Fruit fly (Drosophila melanogaster) whole organism, wandering third instar larva: ENCODE measurements around the gene CHES-1-like.

Experiments used
- Abd-B ChIP-seq: fragments of >200 bp; optimal IDR thresholded peaks from 2 replicates; lab custom pipeline; 2017; ENCODE audit warnings: missing biosample characterization, missing genetic modification characterization
- CG32264 ChIP-seq: fragments of 200-800 bp; sonication (Bioruptor generic); optimal IDR thresholded peaks from 2 replicates; lab custom pipeline; 2016; ENCODE audit warnings: missing biosample characterization, missing genetic modification characterization
- CG9705 ChIP-seq: fragments of 200-800 bp; sonication (Bioruptor generic); optimal IDR thresholded peaks from 2 replicates; lab custom pipeline; 2018; ENCODE audit warnings: missing biosample characterization, mild to moderate bottlenecking, missing genetic modification characterization
- CrebA ChIP-seq: fragments of 200-800 bp; sonication (Bioruptor generic); optimal IDR thresholded peaks from 2 replicates; lab custom pipeline; 2016; ENCODE audit warnings: missing biosample characterization, mild to moderate bottlenecking, missing genetic modification characterization, borderline replicate concordance
- Dfd ChIP-seq: fragments of >200 bp; optimal IDR thresholded peaks from 2 replicates; lab custom pipeline; 2017; ENCODE audit warnings: missing biosample characterization, missing genetic modification characterization
- Dif ChIP-seq: fragments of 200-275, 200-300 bp; sonication (Bioruptor generic); optimal IDR thresholded peaks from 2 replicates; lab custom pipeline; 2018; ENCODE audit warnings: missing biosample characterization, missing genetic modification characterization; ENCODE audit not compliant: partially characterized antibody
- GATAd ChIP-seq: sonication (Bioruptor generic); optimal IDR thresholded peaks from 2 replicates; lab custom pipeline; 2016; ENCODE audit warnings: missing biosample characterization, missing genetic modification characterization
- HLH106 ChIP-seq: fragments of 200-800 bp; optimal IDR thresholded peaks from 3 replicates; lab custom pipeline; 2019; ENCODE audit warnings: missing biosample characterization, mild to moderate bottlenecking, missing genetic modification characterization, moderate library complexity
- Hnf4 ChIP-seq: fragments of 200-800 bp; sonication (Bioruptor generic); optimal IDR thresholded peaks from 2 replicates; lab custom pipeline; 2016; ENCODE audit warnings: missing biosample characterization, mild to moderate bottlenecking, missing genetic modification characterization
- Hr78 ChIP-seq: fragments of >200 bp; optimal IDR thresholded peaks from 2 replicates; lab custom pipeline; 2017; ENCODE audit warnings: missing biosample characterization, missing genetic modification characterization
- Jra ChIP-seq: sonication (Bioruptor generic); optimal IDR thresholded peaks from 2 replicates; lab custom pipeline; 2016; ENCODE audit warnings: missing biosample characterization, missing genetic modification characterization
- Mio ChIP-seq: sonication (Bioruptor generic); optimal IDR thresholded peaks from 2 replicates; lab custom pipeline; 2016; ENCODE audit warnings: missing biosample characterization, missing genetic modification characterization
- Myc ChIP-seq: fragments of >200 bp; optimal IDR thresholded peaks from 2 replicates; lab custom pipeline; 2017
- N ChIP-seq: fragments of >200 bp; optimal IDR thresholded peaks from 2 replicates; lab custom pipeline; 2018; ENCODE audit warnings: missing biosample characterization, missing external identifiers, missing genetic modification characterization
- OdsH ChIP-seq: fragments of 200-800 bp; sonication (Bioruptor generic); optimal IDR thresholded peaks from 2 replicates; lab custom pipeline; 2016; ENCODE audit warnings: missing biosample characterization, mild to moderate bottlenecking, missing genetic modification characterization
- Rel ChIP-seq, 2 experiments: fragments of 200-800 bp; sonication (Bioruptor generic) in 1 of 2; optimal IDR thresholded peaks; 2 replicates in 1 of 2; 3 replicates in 1 of 2; lab custom pipeline; 2016 to 2019; ENCODE audit warnings: mild to moderate bottlenecking in 2 of 2, missing biosample characterization in 2 of 2, missing genetic modification characterization in 2 of 2, moderate library complexity in 1 of 2
- Sp1 ChIP-seq: fragments of 200-800 bp; sonication (Bioruptor generic); optimal IDR thresholded peaks from 3 replicates; lab custom pipeline; 2019; ENCODE audit warnings: missing biosample characterization, mild to moderate bottlenecking, missing genetic modification characterization, moderate library complexity
- Vsx2 ChIP-seq: fragments of 200-300, 225-300 bp; sonication (Bioruptor generic); optimal IDR thresholded peaks from 2 replicates; lab custom pipeline; 2018; ENCODE audit warnings: missing biosample characterization, missing genetic modification characterization; ENCODE audit not compliant: partially characterized antibody
- br ChIP-seq: fragments of 200-800 bp; sonication (Bioruptor generic); optimal IDR thresholded peaks from 2 replicates; lab custom pipeline; 2016; ENCODE audit warnings: missing biosample characterization, missing genetic modification characterization
- brk ChIP-seq: fragments of 200-800 bp; sonication (Bioruptor generic); optimal IDR thresholded peaks from 2 replicates; lab custom pipeline; 2016; ENCODE audit warnings: missing biosample characterization, mild to moderate bottlenecking, missing genetic modification characterization
- dsf ChIP-seq: sonication (Bioruptor generic); optimal IDR thresholded peaks from 2 replicates; lab custom pipeline; 2016; ENCODE audit warnings: missing biosample characterization, missing genetic modification characterization, borderline replicate concordance
- ey ChIP-seq: fragments of 200-800 bp; sonication (Bioruptor generic); optimal IDR thresholded peaks from 2 replicates; lab custom pipeline; 2016; ENCODE audit warnings: missing biosample characterization, missing genetic modification characterization
- foxo ChIP-seq, 2 experiments: fragments of 200-800 bp; sonication (Bioruptor generic); optimal IDR thresholded peaks; 2 replicates in 1 of 2; 3 replicates in 1 of 2; lab custom pipeline; 2016 to 2017; ENCODE audit warnings: missing biosample characterization in 2 of 2, missing genetic modification characterization in 2 of 2
- fru ChIP-seq: fragments of 200-800 bp; sonication (Bioruptor generic); optimal IDR thresholded peaks from 3 replicates; lab custom pipeline; 2016; ENCODE audit warnings: missing biosample characterization, mild to moderate bottlenecking, missing genetic modification characterization
- h ChIP-seq: fragments of 200-800 bp; sonication (Bioruptor generic); optimal IDR thresholded peaks from 3 replicates; lab custom pipeline; 2016; ENCODE audit warnings: missing biosample characterization, mild to moderate bottlenecking, missing genetic modification characterization
- jim ChIP-seq: fragments of 175-275, 200-325 bp; sonication (Bioruptor generic); optimal IDR thresholded peaks from 2 replicates; lab custom pipeline; 2016; ENCODE audit warnings: missing biosample characterization, mild to moderate bottlenecking, missing genetic modification characterization
- pan ChIP-seq: fragments of >200 bp; optimal IDR thresholded peaks from 2 replicates; lab custom pipeline; 2017
- psq ChIP-seq: fragments of 200-800 bp; sonication (Bioruptor generic); optimal IDR thresholded peaks from 3 replicates; lab custom pipeline; 2017; ENCODE audit warnings: missing biosample characterization, mild to moderate bottlenecking, missing genetic modification characterization, moderate library complexity
- rgr ChIP-seq: fragments of 200-800 bp; sonication (Bioruptor generic); optimal IDR thresholded peaks from 3 replicates; lab custom pipeline; 2016; ENCODE audit warnings: missing biosample characterization, mild to moderate bottlenecking, missing genetic modification characterization
- sage ChIP-seq: fragments of 200-800 bp; sonication (Bioruptor generic); optimal IDR thresholded peaks from 2 replicates; lab custom pipeline; 2016; ENCODE audit warnings: missing biosample characterization, mild to moderate bottlenecking, missing genetic modification characterization
- tai ChIP-seq: sonication (Bioruptor generic); optimal IDR thresholded peaks from 2 replicates; lab custom pipeline; 2016; ENCODE audit warnings: missing biosample characterization, missing genetic modification characterization
- usp ChIP-seq: fragments of >200 bp; optimal IDR thresholded peaks from 2 replicates; lab custom pipeline; 2017; ENCODE audit warnings: missing biosample characterization, missing genetic modification characterization
- woc ChIP-seq: sonication (Bioruptor generic); optimal IDR thresholded peaks from 2 replicates; lab custom pipeline; 2016; ENCODE audit warnings: missing biosample characterization, mild to moderate bottlenecking, missing genetic modification characterization

Gene CHES-1-like

DNA sequence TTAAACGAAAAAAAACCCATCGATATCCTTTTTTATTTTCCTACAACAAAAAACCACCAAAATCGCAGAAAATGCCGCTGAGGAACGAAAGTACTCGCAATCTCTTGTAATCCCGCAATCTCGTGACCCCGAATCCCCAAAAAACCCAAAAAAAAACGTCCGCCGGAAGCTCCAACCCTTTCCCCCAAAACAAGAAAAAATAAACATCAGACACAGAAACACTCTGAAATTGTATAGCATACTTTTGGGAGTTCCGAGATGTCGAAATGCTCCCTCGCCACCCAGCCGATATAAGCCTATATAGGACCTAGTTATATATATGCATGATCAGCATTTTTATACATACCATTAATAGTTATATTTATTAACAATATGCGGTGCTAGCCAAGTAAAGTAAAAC, 32.3 kb downstream of the CHES-1-like start:
- TF ChIP-seq CG32264 (GFP tag; lab: Kevin White, UChicago) (no peak), Abd-B (no peak), N (no peak), GATAd (GFP tag; lab: Kevin White, UChicago) (no peak), Rel (GFP tag; optimal IDR thresholded peaks at IDR 0.05; lab: Kevin White, UChicago) (no peak), Rel (tag; optimal IDR thresholded peaks at IDR 0.05; lab: Kevin White, UChicago) (no peak)

- no peak for TF ChIP-seq sage (GFP tag; lab: Kevin White, UChicago)
- TF ChIP-seq CrebA (GFP tag; lab: Kevin White, UChicago) = no peak
- no peak for TF ChIP-seq pan (lab: Kevin White, UChicago)
- no peak for TF ChIP-seq psq (GFP tag; lab: Kevin White, UChicago)
- TF ChIP-seq CG9705 (GFP tag; lab: Kevin White, UChicago) = no peak
- no peak for TF ChIP-seq ey (GFP tag; lab: Kevin White, UChicago)
- no peak for TF ChIP-seq Mio
- TF ChIP-seq tai (GFP tag; lab: Kevin White, UChicago) = no peak
- TF ChIP-seq h (GFP tag; lab: Kevin White, UChicago) = peak; percentile 26
- TF ChIP-seq HLH106 (tag; lab: Kevin White, UChicago) = peak; percentile 9
- TF ChIP-seq Abd-B = no peak
- TF ChIP-seq CG32264 (GFP tag; lab: Kevin White, UChicago) = no peak
- no peak for TF ChIP-seq fru (GFP tag; lab: Kevin White, UChicago)
- TF ChIP-seq Jra (GFP tag; lab: Kevin White, UChicago) = no peak
These were observed 42.5 kb downstream of the CHES-1-like start for dm6 chrX:7666613-7667202.

DNA sequence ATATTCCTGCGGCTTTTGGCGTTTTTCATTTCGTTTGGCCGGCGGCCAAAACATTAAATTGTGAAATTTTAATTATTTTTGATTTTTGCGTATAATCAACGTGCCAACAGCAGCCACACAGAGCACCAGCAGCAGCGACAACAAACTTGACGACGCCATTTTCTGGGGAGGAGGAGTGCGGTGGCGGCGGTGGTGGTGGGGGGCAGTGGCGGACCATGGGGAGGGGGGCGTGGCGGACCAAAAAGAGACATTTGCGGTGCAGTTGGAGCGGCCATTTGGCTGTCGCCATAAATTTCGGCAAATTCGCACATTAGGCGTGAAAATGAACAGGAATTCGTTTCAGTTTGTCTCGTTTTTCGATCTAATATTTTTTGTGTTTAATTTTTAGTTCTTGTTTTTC, 45.3 kb downstream of the CHES-1-like start:
- TF ChIP-seq GATAd (GFP tag; lab: Kevin White, UChicago) (no peak), Dfd (GFP tag; lab: Kevin White, UChicago) (peak; percentile 65), br (no peak)

- TF ChIP-seq brk (GFP tag; lab: Kevin White, UChicago) = no peak
- TF ChIP-seq Dfd (GFP tag; lab: Kevin White, UChicago) = peak; percentile 95
These were observed 46.8 kb downstream of the CHES-1-like start for dm6 chrX:7662425-7662824.

- TF ChIP-seq dsf (GFP tag; lab: Kevin White, UChicago) (no peak), Hnf4 (no peak), jim (GFP tag; lab: Kevin White, UChicago) (no peak), Hr78 (GFP tag; lab: Kevin White, UChicago) (no peak), foxo (GFP tag; optimal IDR thresholded peaks at IDR 0.05; lab: Kevin White, UChicago) (peak in 1 of 2 experiments; percentile 32), CG32264 (GFP tag; lab: Kevin White, UChicago) (no peak), rgr (GFP tag; lab: Kevin White, UChicago) (peak; percentile 46), Abd-B (no peak), fru (GFP tag; lab: Kevin White, UChicago) (peak; percentile 14), CG9705 (GFP tag; lab: Kevin White, UChicago) (no peak), Jra (GFP tag; lab: Kevin White, UChicago) (no peak), Rel (GFP tag; optimal IDR thresholded peaks at IDR 0.05; lab: Kevin White, UChicago) (no peak), Rel (tag; optimal IDR thresholded peaks at IDR 0.05; lab: Kevin White, UChicago) (no peak), woc (GFP tag; lab: Kevin White, UChicago) (no peak), OdsH (GFP tag; lab: Kevin White, UChicago) (no peak), Sp1 (GFP tag; lab: Kevin White, UChicago) (peak; percentile 12), Dif (GFP tag; lab: Kevin White, UChicago) (no peak), ey (GFP tag; lab: Kevin White, UChicago) (peak; percentile 37), Vsx2 (GFP tag; lab: Kevin White, UChicago) (no peak), GATAd (GFP tag; lab: Kevin White, UChicago) (no peak), br (peak; percentile 2), sage (GFP tag; lab: Kevin White, UChicago) (no peak), Myc (no peak), Dfd (GFP tag; lab: Kevin White, UChicago) (no peak), h (GFP tag; lab: Kevin White, UChicago) (peak; percentile 53), Mio (no peak), usp (GFP tag; lab: Kevin White, UChicago) (no peak), HLH106 (tag; lab: Kevin White, UChicago) (peak; percentile 26), N (no peak)
These were observed 51.8 kb downstream of the CHES-1-like start for dm6 chrX:7657429-7657828.
